Fruit fly (Drosophila melanogaster) Kc167 (cell line): Measurements from ENCODE around the gene CG14292.

Experiments
- Myc ChIP-seq: fragments of >200 bp; optimal IDR thresholded peaks from 2 replicates; lab custom pipeline; 2017; ENCODE audit warnings: missing external identifiers
- Sin3A ChIP-seq: fragments of >200 bp; optimal IDR thresholded peaks from 2 replicates; lab custom pipeline; 2018; ENCODE audit warnings: missing external identifiers
- h ChIP-seq: fragments of >200 bp; optimal IDR thresholded peaks from 3 replicates; lab custom pipeline; 2018; ENCODE audit warnings: missing external identifiers
- insv ChIP-seq: fragments of >200 bp; optimal IDR thresholded peaks from 3 replicates; lab custom pipeline; 2018; ENCODE audit warnings: missing external identifiers
- psq ChIP-seq: fragments of >200 bp; optimal IDR thresholded peaks from 2 replicates; lab custom pipeline; 2017; ENCODE audit warnings: missing external identifiers
- ttk ChIP-seq: sonication (Bioruptor generic); optimal IDR thresholded peaks from 2 replicates; lab custom pipeline; 2017; ENCODE audit warnings: missing external identifiers

DNA sequence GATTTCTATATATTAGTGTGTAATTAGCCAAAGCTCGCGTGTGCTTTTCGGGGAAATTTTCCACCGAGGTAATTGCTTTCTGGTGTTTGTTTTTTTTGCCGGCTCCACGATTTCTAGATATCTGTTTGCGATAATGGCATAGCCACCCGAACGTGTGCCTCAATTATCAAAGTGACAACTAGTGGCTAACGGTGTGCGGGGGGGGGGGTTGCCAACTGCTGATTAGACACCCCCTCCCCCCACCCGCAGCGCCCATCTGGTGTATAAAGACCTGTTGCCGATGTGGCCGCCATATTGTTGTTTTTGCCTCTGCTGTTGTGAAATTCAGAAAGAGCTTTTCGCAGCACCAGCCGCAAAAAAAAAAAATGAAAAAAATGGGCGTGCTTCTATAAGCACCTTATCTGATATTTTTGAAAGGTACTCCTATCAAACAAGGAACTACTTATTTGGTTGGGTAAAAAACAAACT lies 13.5 kb upstream of the CG14292 start:
- TF ChIP-seq insv (lab: Kevin White, UChicago) (no peak), h (lab: Kevin White, UChicago) (no peak), psq (lab: Kevin White, UChicago) (no peak), Myc (lab: Kevin White, UChicago) (no peak), Sin3A (lab: Kevin White, UChicago) (no peak), ttk (lab: Kevin White, UChicago) (no peak)
